Fruit fly (Drosophila melanogaster) whole organism, embryonic: ENCODE data around the gene Mst98Cb.

Source experiments
- Asciz ChIP-seq: fragments of 200-800 bp; sonication (Bioruptor generic); optimal IDR thresholded peaks from 2 replicates; lab custom pipeline; 2017; ENCODE audit warnings: missing biosample characterization, mild to moderate bottlenecking, missing genetic modification characterization, missing genetic modification reagents
- CG10462 ChIP-seq: fragments of 200-800 bp; sonication (Bioruptor generic); optimal IDR thresholded peaks from 2 replicates; lab custom pipeline; 2016; ENCODE audit warnings: missing biosample characterization, missing genetic modification characterization
- CG10654 ChIP-seq: fragments of 200-800 bp; sonication (Bioruptor generic); optimal IDR thresholded peaks from 2 replicates; lab custom pipeline; 2016; ENCODE audit warnings: missing biosample characterization, missing genetic modification characterization
- CG12104 ChIP-seq: fragments of 200-800 bp; sonication (Bioruptor generic); optimal IDR thresholded peaks from 3 replicates; lab custom pipeline; 2016; ENCODE audit warnings: missing biosample characterization, missing genetic modification characterization
- CG13624 ChIP-seq: fragments of 200-800 bp; sonication (Bioruptor generic); optimal IDR thresholded peaks from 2 replicates; lab custom pipeline; 2016; ENCODE audit warnings: missing biosample characterization, missing genetic modification characterization
- CG13894 ChIP-seq: fragments of 200-800 bp; sonication (Bioruptor generic); optimal IDR thresholded peaks from 3 replicates; lab custom pipeline; 2018; ENCODE audit warnings: missing biosample characterization, mild to moderate bottlenecking, missing genetic modification characterization, moderate library complexity
- CG15269 ChIP-seq: fragments of 200-800 bp; sonication (Bioruptor generic); optimal IDR thresholded peaks from 2 replicates; lab custom pipeline; 2018; ENCODE audit warnings: missing biosample characterization, mild to moderate bottlenecking, missing genetic modification characterization, moderate library complexity
- CG16779 ChIP-seq: fragments of 200-800 bp; sonication (Bioruptor generic); IDR thresholded peaks from 2 replicates; pipeline ENCODE4 v1.3.6; 2022; ENCODE audit warnings: missing biosample characterization, missing genetic modification characterization
- CG17802 ChIP-seq: fragments of 200-800 bp; sonication (Bioruptor generic); optimal IDR thresholded peaks from 2 replicates; lab custom pipeline; 2018; ENCODE audit warnings: missing biosample characterization, mild to moderate bottlenecking, missing genetic modification characterization, moderate library complexity
- CG17829 ChIP-seq: fragments of 200-800 bp; optimal IDR thresholded peaks from 2 replicates; lab custom pipeline; 2019; ENCODE audit warnings: missing biosample characterization, mild to moderate bottlenecking, missing genetic modification characterization, moderate library complexity
- CG18011 ChIP-seq: fragments of 200-800 bp; sonication (Bioruptor generic); optimal IDR thresholded peaks from 2 replicates; lab custom pipeline; 2017; ENCODE audit warnings: missing biosample characterization, missing genetic modification characterization, mild to moderate bottlenecking, moderate library complexity, missing genotype
- CG18599 ChIP-seq: fragments of 200-800 bp; sonication (Bioruptor generic); optimal IDR thresholded peaks from 3 replicates; lab custom pipeline; 2017; ENCODE audit warnings: missing biosample characterization, missing genetic modification characterization, mild to moderate bottlenecking, moderate library complexity, missing genetic modification reagents
- CG18764 ChIP-seq: fragments of 200-800 bp; sonication (Bioruptor generic); optimal IDR thresholded peaks from 3 replicates; lab custom pipeline; 2016; ENCODE audit warnings: missing biosample characterization, missing genetic modification characterization
- CG31224 ChIP-seq: fragments of 200-800 bp; sonication (Bioruptor generic); IDR thresholded peaks from 2 replicates; pipeline ENCODE4 v1.3.6; 2022; ENCODE audit warnings: missing biosample characterization, missing genetic modification characterization
- CG33557 ChIP-seq: fragments of 200-800 bp; sonication (Bioruptor generic); optimal IDR thresholded peaks from 2 replicates; lab custom pipeline; 2019; ENCODE audit warnings: missing biosample characterization, mild to moderate bottlenecking, missing genetic modification characterization, moderate library complexity
- CG34422 ChIP-seq: fragments of 200-800 bp; sonication (Bioruptor generic); IDR thresholded peaks from 3 replicates; pipeline ENCODE4 v1.3.6; 2022; ENCODE audit warnings: missing biosample characterization, missing genetic modification characterization
- CG43689 ChIP-seq: fragments of 200-800 bp; sonication (Bioruptor generic); IDR thresholded peaks from 2 replicates; pipeline ENCODE4 v1.3.6; 2022; ENCODE audit warnings: missing biosample characterization, missing genetic modification characterization
- CG4730 ChIP-seq: fragments of 200-800 bp; sonication (Bioruptor generic); IDR thresholded peaks from 2 replicates; pipeline ENCODE4 v1.3.6; 2022; ENCODE audit warnings: missing biosample characterization, missing genetic modification characterization
- CG6254 ChIP-seq: fragments of 200-800 bp; sonication (Bioruptor generic); optimal IDR thresholded peaks from 3 replicates; lab custom pipeline; 2017; ENCODE audit warnings: mild to moderate bottlenecking, missing biosample characterization, missing genetic modification reagents, missing genetic modification characterization
- CG7745 ChIP-seq: fragments of 200-800 bp; sonication (Bioruptor generic); optimal IDR thresholded peaks from 2 replicates; lab custom pipeline; 2018; ENCODE audit warnings: missing biosample characterization, mild to moderate bottlenecking, missing genetic modification characterization, moderate library complexity
- CG8388 ChIP-seq: fragments of 200-800 bp; sonication (Bioruptor generic); optimal IDR thresholded peaks from 2 replicates; lab custom pipeline; 2019; ENCODE audit warnings: missing biosample characterization, mild to moderate bottlenecking, missing genetic modification characterization, moderate library complexity
- CG8765 ChIP-seq: fragments of 200-800 bp; sonication (Bioruptor generic); IDR thresholded peaks from 2 replicates; pipeline ENCODE4 v1.3.6; 2022; ENCODE audit warnings: missing biosample characterization, missing genetic modification characterization
- CHES-1-like ChIP-seq: fragments of 200-800 bp; sonication (Bioruptor generic); optimal IDR thresholded peaks from 2 replicates; lab custom pipeline; 2016; ENCODE audit warnings: missing biosample characterization, missing genetic modification characterization
- Dref ChIP-seq: fragments of 200-800 bp; sonication (Bioruptor generic); IDR thresholded peaks from 2 replicates; pipeline ENCODE4 v1.3.6; 2022; ENCODE audit warnings: missing biosample characterization, missing genetic modification characterization
- ERR ChIP-seq: fragments of 200-800 bp; sonication (Bioruptor generic); optimal IDR thresholded peaks from 2 replicates; lab custom pipeline; 2016; ENCODE audit warnings: missing biosample characterization, missing genetic modification characterization
- Gug ChIP-seq: fragments of 200-800 bp; sonication (Bioruptor generic); IDR thresholded peaks from 4 replicates; pipeline ENCODE4 v1.3.6; 2022; ENCODE audit warnings: missing biosample characterization, missing genetic modification characterization
- Hmr ChIP-seq: fragments of 200-800 bp; sonication (Bioruptor generic); optimal IDR thresholded peaks from 3 replicates; lab custom pipeline; 2017; ENCODE audit warnings: mild to moderate bottlenecking, missing biosample characterization, missing genetic modification reagents, missing genetic modification characterization
- Meics ChIP-seq: fragments of 200-800 bp; sonication (Bioruptor generic); optimal IDR thresholded peaks from 2 replicates; lab custom pipeline; 2017; ENCODE audit warnings: missing biosample characterization, mild to moderate bottlenecking, missing genetic modification characterization
- NC2α ChIP-seq: fragments of 200-800 bp; sonication (Bioruptor generic); optimal IDR thresholded peaks from 2 replicates; lab custom pipeline; 2016; ENCODE audit warnings: missing biosample characterization, missing genetic modification characterization
- Rfx ChIP-seq: fragments of 200-800 bp; sonication (Bioruptor generic); IDR thresholded peaks from 2 replicates; pipeline ENCODE4 v1.3.6; 2022; ENCODE audit warnings: missing biosample characterization, missing genetic modification characterization
- Sin3A ChIP-seq: fragments of >200 bp; optimal IDR thresholded peaks from 2 replicates; lab custom pipeline; 2018
- Stat92E ChIP-seq, 3 experiments: fragments of >200 bp in 2 of 3; fragments of 200-800 bp in 1 of 3; sonication (Bioruptor generic) in 1 of 3; optimal IDR thresholded peaks; 2 replicates each; lab custom pipeline; 2017 to 2019; ENCODE audit warnings: missing biosample characterization in 3 of 3, missing genetic modification characterization in 3 of 3, mild to moderate bottlenecking in 1 of 3, moderate library complexity in 1 of 3
- TFAM ChIP-seq: fragments of 200-800 bp; sonication (Bioruptor generic); optimal IDR thresholded peaks from 2 replicates; lab custom pipeline; 2017; ENCODE audit warnings: missing biosample characterization, missing genetic modification characterization, inconsistent platforms
- abd-A ChIP-seq: fragments of 200-800 bp; sonication (Bioruptor generic); optimal IDR thresholded peaks from 3 replicates; lab custom pipeline; 2019; ENCODE audit warnings: missing biosample characterization, mild to moderate bottlenecking, missing genetic modification characterization, moderate library complexity
- ac ChIP-seq: fragments of 200-800 bp; sonication (Bioruptor generic); optimal IDR thresholded peaks from 3 replicates; lab custom pipeline; 2017; ENCODE audit warnings: missing biosample characterization, mild to moderate bottlenecking, missing genetic modification characterization
- al ChIP-seq: fragments of 200-800 bp; sonication (Bioruptor generic); IDR thresholded peaks from 2 replicates; pipeline ENCODE4 v1.3.6; 2022; ENCODE audit warnings: missing biosample characterization, missing genetic modification characterization
- bbx ChIP-seq: fragments of 200-800 bp; sonication (Bioruptor generic); IDR thresholded peaks from 2 replicates; pipeline ENCODE4 v1.3.6; 2022; ENCODE audit warnings: missing biosample characterization, missing genetic modification characterization; ENCODE audit not compliant: partially characterized antibody
- bcd ChIP-seq: fragments of 200-800 bp; sonication (Bioruptor generic); optimal IDR thresholded peaks from 2 replicates; lab custom pipeline; 2017; ENCODE audit warnings: missing biosample characterization, mild to moderate bottlenecking, missing genetic modification characterization
- btn ChIP-seq: fragments of 200-800 bp; sonication (Bioruptor generic); optimal IDR thresholded peaks from 2 replicates; lab custom pipeline; 2016; ENCODE audit warnings: missing biosample characterization, missing genetic modification characterization
- cg ChIP-seq: fragments of 200-800 bp; sonication (Bioruptor generic); optimal IDR thresholded peaks from 3 replicates; lab custom pipeline; 2019; ENCODE audit warnings: missing biosample characterization, mild to moderate bottlenecking, missing genetic modification characterization, moderate library complexity
- dpn ChIP-seq, 2 experiments: fragments of 200-800 bp; sonication (Bioruptor generic); optimal IDR thresholded peaks; 3 replicates each; lab custom pipeline; 2016; ENCODE audit warnings: missing biosample characterization in 2 of 2, missing genetic modification characterization in 2 of 2
- dysf ChIP-seq: fragments of 200-800 bp; sonication (Bioruptor generic); IDR thresholded peaks from 3 replicates; pipeline ENCODE4 v1.3.6; 2022; ENCODE audit warnings: missing biosample characterization, missing genetic modification characterization
- gcm ChIP-seq: fragments of 200-800 bp; sonication (Bioruptor generic); optimal IDR thresholded peaks from 2 replicates; lab custom pipeline; 2019; ENCODE audit warnings: missing biosample characterization, mild to moderate bottlenecking, missing genetic modification characterization, moderate library complexity
- kah ChIP-seq: fragments of 200-800 bp; sonication (Bioruptor generic); optimal IDR thresholded peaks from 2 replicates; lab custom pipeline; 2018; ENCODE audit warnings: missing biosample characterization, mild to moderate bottlenecking, missing genetic modification characterization
- knrl ChIP-seq: fragments of 200-800 bp; sonication (Bioruptor generic); IDR thresholded peaks from 3 replicates; pipeline ENCODE4 v1.3.6; 2022; ENCODE audit warnings: missing biosample characterization, missing genetic modification characterization; ENCODE audit not compliant: partially characterized antibody
- lov ChIP-seq, 2 experiments: fragments of 200-800 bp in 1 of 2; fragments of >200 bp in 1 of 2; sonication (Bioruptor generic) in 1 of 2; IDR thresholded peaks in 1 of 2; optimal IDR thresholded peaks in 1 of 2; 2 replicates in 1 of 2; 3 replicates in 1 of 2; pipeline versions ENCODE4 v1.3.6 to Lab custom; 2017 to 2022; ENCODE audit warnings: missing biosample characterization in 1 of 2, missing genetic modification characterization in 1 of 2
- nerfin-1 ChIP-seq: fragments of 200-800 bp; sonication (Bioruptor generic); optimal IDR thresholded peaks from 3 replicates; lab custom pipeline; 2019; ENCODE audit warnings: missing biosample characterization, mild to moderate bottlenecking, missing genetic modification characterization, moderate library complexity
- repo ChIP-seq: fragments of 200-800 bp; sonication (Bioruptor generic); optimal IDR thresholded peaks from 2 replicates; lab custom pipeline; 2016; ENCODE audit warnings: missing biosample characterization, missing genetic modification characterization
- twi ChIP-seq: fragments of 200-800 bp; optimal IDR thresholded peaks from 2 replicates; lab custom pipeline; 2019; ENCODE audit warnings: missing biosample characterization, mild to moderate bottlenecking, missing genetic modification characterization, moderate library complexity
- vnd ChIP-seq: fragments of 200-800 bp; sonication (Bioruptor generic); IDR thresholded peaks from 3 replicates; pipeline ENCODE4 v1.3.6; 2022; ENCODE audit warnings: missing biosample characterization, missing genetic modification characterization; ENCODE audit not compliant: partially characterized antibody
- wor ChIP-seq: fragments of 200-800 bp; sonication (Bioruptor generic); IDR thresholded peaks from 2 replicates; pipeline ENCODE4 v1.3.6; 2022; ENCODE audit warnings: missing biosample characterization, missing genetic modification characterization

Gene Mst98Cb

DNA sequence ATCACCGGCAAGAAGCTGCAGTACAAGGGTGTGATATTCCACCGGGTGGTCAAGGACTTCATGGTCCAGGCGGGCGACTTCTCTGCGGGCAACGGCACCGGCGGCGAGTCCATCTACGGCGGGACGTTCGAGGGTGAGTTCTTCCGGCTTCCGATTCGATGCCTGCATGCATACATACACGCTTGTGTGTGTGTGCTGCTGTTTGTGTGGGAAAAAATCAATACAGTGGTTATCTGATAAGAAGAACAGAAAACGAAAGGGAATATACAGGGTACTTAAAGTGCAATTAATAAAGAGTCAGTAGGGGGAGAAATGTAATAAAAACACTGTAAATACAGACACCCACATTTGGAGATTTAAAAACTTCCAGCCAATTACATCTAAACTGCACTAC lies 48.0 kb downstream of the Mst98Cb start (continued):
- TF ChIP-seq repo (GFP tag; lab: Kevin White, UChicago) (no peak), CG31224 (no peak), CG17829 (tag; lab: Kevin White, UChicago) (no peak), ac (GFP tag; lab: Kevin White, UChicago) (no peak), CG13624 (GFP tag; lab: Kevin White, UChicago) (no peak), CG34422 (GFP tag; lab: Robert Waterston, UW) (no peak; the same call in 2 of the 3 replicates), knrl (GFP tag; lab: Robert Waterston, UW) (no peak), CG6254 (no peak), ERR (no peak), Asciz (GFP tag; lab: Kevin White, UChicago) (no peak), Hmr (GFP tag; lab: Kevin White, UChicago) (peak; percentile 7), al (GFP tag; lab: Robert Waterston, UW) (no peak), CG18764 (GFP tag; lab: Kevin White, UChicago) (no peak), CHES-1-like (no peak), CG13894 (tag; lab: Kevin White, UChicago) (no peak), CG15269 (tag; lab: Kevin White, UChicago) (no peak), Meics (GFP tag; lab: Kevin White, UChicago) (peak; percentile 46), dysf (no peak), btn (no peak), CG17802 (tag; lab: Kevin White, UChicago) (no peak), bbx (GFP tag; lab: Robert Waterston, UW) (no peak), Gug (no peak), CG43689 (no peak), CG18011 (GFP tag; lab: Kevin White, UChicago) (no peak), cg (GFP tag; lab: Kevin White, UChicago) (peak; percentile 84), CG33557 (GFP tag; lab: Kevin White, UChicago) (no peak), lov (optimal IDR thresholded peaks at IDR 0.05; lab: Kevin White, UChicago) (no peak), lov (GFP tag; IDR thresholded peaks at IDR 0.05; lab: Robert Waterston, UW) (no peak), bcd (GFP tag; lab: Kevin White, UChicago) (no peak), CG18599 (GFP tag; lab: Kevin White, UChicago) (no peak), Stat92E (GFP tag; optimal IDR thresholded peaks at IDR 0.05; lab: Kevin White, UChicago) (no peak), kah (no peak), CG7745 (no peak), TFAM (GFP tag; lab: Kevin White, UChicago) (no peak), vnd (no peak), gcm (GFP tag; lab: Kevin White, UChicago) (peak; percentile 10), nerfin-1 (tag; lab: Kevin White, UChicago) (no peak), CG16779 (GFP tag; lab: Robert Waterston, UW) (no peak), twi (tag; lab: Kevin White, UChicago) (no peak), CG10654 (GFP tag; lab: Kevin White, UChicago) (no peak), Sin3A (peak; percentile 5), CG8765 (GFP tag; lab: Robert Waterston, UW) (no peak), dpn (GFP tag; optimal IDR thresholded peaks at IDR 0.05; lab: Kevin White, UChicago) (no peak), CG4730 (GFP tag; lab: Robert Waterston, UW) (no peak), abd-A (tag; lab: Kevin White, UChicago) (no peak), CG12104 (GFP tag; lab: Kevin White, UChicago) (no peak), CG8388 (no peak), wor (GFP tag; lab: Robert Waterston, UW) (no peak), Dref (GFP tag; lab: Robert Waterston, UW) (no peak), CG10462 (GFP tag; lab: Kevin White, UChicago) (no peak), NC2α (GFP tag; lab: Kevin White, UChicago) (no peak), Rfx (GFP tag; lab: Robert Waterston, UW) (no peak)
